Fruit fly (Drosophila melanogaster): ENCODE measurements around the gene DIP-iota.

Gene DIP-iota

DNA sequence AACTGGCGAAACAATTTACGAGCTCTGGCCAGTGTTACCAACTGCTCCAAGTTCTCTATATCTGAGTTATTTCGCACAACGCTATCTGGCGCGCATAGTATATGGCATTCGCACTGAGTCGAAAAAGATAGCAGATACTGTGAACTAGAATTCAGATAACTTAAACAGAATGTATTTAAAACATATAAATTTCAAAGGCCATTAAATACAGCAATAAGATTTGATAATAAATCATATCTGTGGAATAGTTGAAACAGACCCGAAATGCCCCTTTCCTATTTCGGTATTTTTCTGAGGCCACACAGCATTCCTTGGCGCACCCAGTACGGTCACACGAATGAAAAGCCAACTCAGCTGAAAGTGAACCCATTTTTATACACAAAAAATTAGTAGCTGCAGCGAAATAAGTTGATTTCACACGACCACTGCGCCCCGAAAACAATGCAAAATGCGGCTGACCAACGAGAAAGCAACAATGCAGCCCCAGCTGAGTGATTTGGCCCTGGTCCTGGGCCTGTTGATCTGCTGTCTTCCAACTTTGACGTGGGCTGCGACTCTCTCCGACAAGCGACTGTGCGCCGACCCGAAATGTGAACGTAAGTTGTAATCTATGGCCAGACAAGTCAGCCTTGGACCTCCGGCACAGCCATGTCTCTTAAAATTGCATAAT is 27.7 kb upstream of the DIP-iota start, which contains the start of the genes CG31635 and Tango1:
TSS of gene CG31635 (minus strand) at position 30 of the 670 bp plus-strand sequence.
TSS of gene Tango1 (plus strand) at position 304 of the 670 bp plus-strand sequence.
- TF ChIP-seq dm (GFP tag; optimal IDR thresholded peaks at IDR 0.05) (no peak), odd (GFP tag; optimal IDR thresholded peaks at IDR 0.05) (no peak), CTCF (GFP tag; optimal IDR thresholded peaks at IDR 0.05) (no peak), nmo (GFP tag; optimal IDR thresholded peaks at IDR 0.05) (peak; percentile 76), CG8359 (GFP tag; optimal IDR thresholded peaks at IDR 0.05; ENCODE audit: borderline replicate concordance) (no peak), hb (GFP tag; IDR thresholded peaks at IDR 0.05; ENCODE audit: partially characterized antibody) (no peak), mirr (GFP tag; optimal IDR thresholded peaks at IDR 0.05) (no peak), CG1603 (tag; optimal IDR thresholded peaks at IDR 0.05) (no peak), NC2α (GFP tag; optimal IDR thresholded peaks at IDR 0.05) (no peak), dysf (GFP tag; IDR thresholded peaks at IDR 0.05) (0 out of 3 replicates have a peak, but pooled peaks have one; percentile 22), Hey (tag; optimal IDR thresholded peaks at IDR 0.05) (no peak), HLH4C (GFP tag; IDR thresholded peaks at IDR 0.05; ENCODE audit: partially characterized antibody) (no peak), sd (tag; optimal IDR thresholded peaks at IDR 0.05) (peak; percentile 89), crol (GFP tag; IDR thresholded peaks at IDR 0.05) (no peak), CG3995 (GFP tag; optimal IDR thresholded peaks at IDR 0.05) (no peak), nerfin-2 (GFP tag; IDR thresholded peaks at IDR 0.05; ENCODE audit: partially characterized antibody) (no peak), CG8388 (GFP tag; optimal IDR thresholded peaks at IDR 0.05) (no peak), cwo (GFP tag; optimal IDR thresholded peaks at IDR 0.05) (no peak), ssp (GFP tag; IDR thresholded peaks at IDR 0.05) (peak; percentile 95), Atf6 (GFP tag; IDR thresholded peaks at IDR 0.05) (0 out of 2 replicates have a peak, but pooled peaks have one; percentile 25), E2f1 (GFP tag; IDR thresholded peaks at IDR 0.05) (peak; percentile 19; the same call in 1 of the 2 replicates), CG4404 (GFP tag; IDR thresholded peaks at IDR 0.05) (no peak), danr (GFP tag; IDR thresholded peaks at IDR 0.05) (no peak), disco-r (GFP tag; optimal IDR thresholded peaks at IDR 0.05) (no peak), CG6765 (GFP tag; optimal IDR thresholded peaks at IDR 0.05) (no peak), ftz-f1 (GFP tag; optimal IDR thresholded peaks at IDR 0.05) (peak; percentile 40), Atf3 (GFP tag; optimal IDR thresholded peaks at IDR 0.05) (no peak), chif (GFP tag; optimal IDR thresholded peaks at IDR 0.05) (peak in 1 of 2 experiments; percentile 12), CG10543 (GFP tag; optimal IDR thresholded peaks at IDR 0.05) (peak; percentile 31), Rx (GFP tag; IDR thresholded peaks at IDR 0.05) (no peak), MESR4 (GFP tag; optimal IDR thresholded peaks at IDR 0.05) (peak; percentile 89), nau (GFP tag; optimal IDR thresholded peaks at IDR 0.05) (no peak), dan (GFP tag; IDR thresholded peaks at IDR 0.05) (no peak), Tbp (GFP tag; optimal IDR thresholded peaks at IDR 0.05) (no peak), vvl (GFP tag; IDR thresholded peaks at IDR 0.05) (peak; percentile 62), hth (optimal IDR thresholded peaks at IDR 0.05) (no peak), shn (GFP tag; optimal IDR thresholded peaks at IDR 0.05) (no peak), CHES-1-like (GFP tag; optimal IDR thresholded peaks at IDR 0.05) (peak; percentile 20), CG17186 (GFP tag; optimal IDR thresholded peaks at IDR 0.05) (peak; percentile 92), CG32767 (GFP tag; IDR thresholded peaks at IDR 0.05) (no peak), row (GFP tag; IDR thresholded peaks at IDR 0.05) (peak; percentile 77), CG17912 (GFP tag; optimal IDR thresholded peaks at IDR 0.05) (no peak), amos (GFP tag; IDR thresholded peaks at IDR 0.05; ENCODE audit: partially characterized antibody) (no peak), Ravus (GFP tag; IDR thresholded peaks at IDR 0.05) (no peak), Eip74EF (GFP tag; optimal IDR thresholded peaks at IDR 0.05) (no peak), sqz (GFP tag; optimal IDR thresholded peaks at IDR 0.05) (no peak), hbn (GFP tag; IDR thresholded peaks at IDR 0.05; ENCODE audit: partially characterized antibody) (no peak), ATbp (GFP tag; optimal IDR thresholded peaks at IDR 0.05) (no peak), gt (GFP tag; IDR thresholded peaks at IDR 0.05) (no peak), CG14965 (GFP tag; optimal IDR thresholded peaks at IDR 0.05; ENCODE audit: borderline replicate concordance) (no peak), Awh (GFP tag; IDR thresholded peaks at IDR 0.05) (no peak)
